Worm (Caenorhabditis elegans) whole organism, L1 larva: Measurements from ENCODE around the gene Y110A2AL.10.
A peak's percentile ranks its signal among the peaks of the same experiment; 100 is the strongest.

Experiments
- C16A3.4 ChIP-seq: fragments of 150-350 bp; optimal IDR thresholded peaks from 2 replicates; lab custom pipeline; 2014; ENCODE audit warnings: missing biosample characterization, missing genetic modification characterization
- C34B4.2 ChIP-seq: sonication (generic microtip); optimal IDR thresholded peaks from 2 replicates; lab custom pipeline; 2017; ENCODE audit warnings: mild to moderate bottlenecking, missing genetic modification characterization, missing compliant biosample characterization
- alr-1 ChIP-seq: fragments of 200-800 bp; sonication (Bioruptor generic); optimal IDR thresholded peaks from 2 replicates; lab custom pipeline; 2018; ENCODE audit warnings: borderline replicate concordance, mild to moderate bottlenecking, missing genetic modification characterization, missing compliant biosample characterization
- blmp-1 ChIP-seq: fragments of 150-350 bp; optimal IDR thresholded peaks from 2 replicates; lab custom pipeline; 2014; ENCODE audit warnings: missing biosample characterization, missing genetic modification characterization
- ceh-63 ChIP-seq: fragments of 200-800 bp; sonication (Bioruptor generic); optimal IDR thresholded peaks from 2 replicates; lab custom pipeline; 2018; ENCODE audit warnings: mild to moderate bottlenecking, missing genetic modification characterization, missing compliant biosample characterization
- ceh-82 ChIP-seq, 3 experiments: fragments of 150-350 bp in 1 of 3; sonication (generic microtip) in 2 of 3; optimal IDR thresholded peaks; 2 replicates each; lab custom pipeline; 2014 to 2017; ENCODE audit warnings: missing biosample characterization in 3 of 3, missing genetic modification characterization in 3 of 3
- ceh-90 ChIP-seq: sonication (generic microtip); optimal IDR thresholded peaks from 2 replicates; lab custom pipeline; 2016; ENCODE audit warnings: missing genetic modification characterization, missing compliant biosample characterization
- dsc-1 ChIP-seq: sonication (generic microtip); optimal IDR thresholded peaks from 2 replicates; lab custom pipeline; 2016; ENCODE audit warnings: mild to moderate bottlenecking, missing genetic modification characterization, missing compliant biosample characterization
- efl-3 ChIP-seq: fragments of 200-800 bp; sonication (Bioruptor generic); optimal IDR thresholded peaks from 2 replicates; lab custom pipeline; 2018; ENCODE audit warnings: mild to moderate bottlenecking, missing genetic modification characterization, missing compliant biosample characterization
- egl-13 ChIP-seq: sonication (generic microtip); optimal IDR thresholded peaks from 2 replicates; lab custom pipeline; 2016; ENCODE audit warnings: missing genotype, missing genetic modification reagents, missing genetic modification characterization, missing compliant biosample characterization
- egl-27 ChIP-seq, 2 experiments: fragments of 150-350 bp in 1 of 2; sonication (generic microtip); optimal IDR thresholded peaks; 3 replicates each; lab custom pipeline; 2017 to 2018; ENCODE audit warnings: missing biosample characterization in 2 of 2, missing genetic modification characterization in 2 of 2, missing genetic modification reagents in 2 of 2
- elt-2 ChIP-seq: sonication (generic microtip); optimal IDR thresholded peaks from 2 replicates; lab custom pipeline; 2016; ENCODE audit warnings: missing genetic modification characterization, mild to moderate bottlenecking, inconsistent platforms, missing compliant biosample characterization, missing genetic modification reagents
- elt-3 ChIP-seq, 6 experiments: fragments of 150-350 bp in 1 of 6; sonication (generic microtip); optimal IDR thresholded peaks; 2 replicates each; lab custom pipeline; 2017 to 2018; ENCODE audit warnings: missing biosample characterization in 6 of 6, missing genetic modification characterization in 6 of 6, inconsistent platforms in 1 of 6
- ets-5 ChIP-seq: fragments of 200-800 bp; sonication (Bioruptor generic); IDR thresholded peaks from 2 replicates; pipeline ENCODE4 v1.3.6; 2022; ENCODE audit warnings: missing genetic modification characterization, missing compliant biosample characterization
- fkh-10 ChIP-seq: sonication (generic microtip); optimal IDR thresholded peaks from 2 replicates; lab custom pipeline; 2017; ENCODE audit warnings: missing biosample characterization, missing genetic modification reagents, missing genetic modification characterization
- fkh-4 ChIP-seq: sonication (generic microtip); optimal IDR thresholded peaks from 2 replicates; lab custom pipeline; 2016; ENCODE audit warnings: missing compliant biosample characterization, missing genetic modification characterization, borderline replicate concordance
- isw-1 ChIP-seq: fragments of 200-800 bp; sonication (Bioruptor generic); IDR thresholded peaks from 2 replicates; pipeline ENCODE4 v1.3.6; 2022; ENCODE audit warnings: missing genetic modification characterization, missing compliant biosample characterization
- jun-1 ChIP-seq: fragments of 150-350 bp; optimal IDR thresholded peaks from 2 replicates; lab custom pipeline; 2014; ENCODE audit warnings: missing biosample characterization, missing genetic modification reagents, missing genetic modification characterization
- lin-14 ChIP-seq: fragments of 200-800 bp; sonication (Bioruptor generic); optimal IDR thresholded peaks from 2 replicates; lab custom pipeline; 2018; ENCODE audit warnings: mild to moderate bottlenecking, missing genetic modification characterization, moderate library complexity, missing compliant biosample characterization
- lin-35 ChIP-seq, 2 experiments: fragments of 150-350 bp; optimal IDR thresholded peaks; 2 replicates each; lab custom pipeline; 2014; ENCODE audit warnings: missing biosample characterization in 2 of 2, missing genetic modification characterization in 2 of 2, missing genetic modification reagents in 2 of 2
- lin-39 ChIP-seq: fragments of 150-350 bp; optimal IDR thresholded peaks from 2 replicates; lab custom pipeline; 2014; ENCODE audit warnings: missing biosample characterization, missing genetic modification reagents, missing genetic modification characterization
- lsy-2 ChIP-seq, 2 experiments: fragments of 150-350 bp; optimal IDR thresholded peaks; 2 replicates each; lab custom pipeline; 2014; ENCODE audit warnings: missing biosample characterization in 2 of 2, missing genetic modification characterization in 2 of 2
- mab-9 ChIP-seq: fragments of 200-800 bp; sonication (Bioruptor generic); IDR thresholded peaks from 2 replicates; pipeline ENCODE4 v1.3.6; 2022; ENCODE audit warnings: missing genetic modification reagents, missing genetic modification characterization, missing compliant biosample characterization
- mef-2 ChIP-seq: fragments of 150-350 bp; optimal IDR thresholded peaks from 2 replicates; lab custom pipeline; 2014; ENCODE audit warnings: missing biosample characterization, missing genetic modification characterization
- nhr-76 ChIP-seq: sonication (generic microtip); optimal IDR thresholded peaks from 2 replicates; lab custom pipeline; 2017; ENCODE audit warnings: missing biosample characterization, missing genetic modification characterization
- nhr-84 ChIP-seq: sonication (generic microtip); optimal IDR thresholded peaks from 2 replicates; lab custom pipeline; 2017; ENCODE audit warnings: missing biosample characterization, missing genetic modification characterization
- nhr-85 ChIP-seq: sonication (generic microtip); peaks from one replicate; lab custom pipeline; 2016; ENCODE audit warnings: missing genetic modification characterization, inconsistent platforms, missing compliant biosample characterization
- nhr-90 ChIP-seq: sonication (generic microtip); optimal IDR thresholded peaks from 2 replicates; lab custom pipeline; 2016; ENCODE audit warnings: mild to moderate bottlenecking, missing genetic modification characterization, missing compliant biosample characterization; ENCODE audit not compliant: poor library complexity
- pag-3 ChIP-seq: sonication (generic microtip); optimal IDR thresholded peaks from 2 replicates; lab custom pipeline; 2017; ENCODE audit warnings: missing genetic modification characterization, mild to moderate bottlenecking, missing compliant biosample characterization, antibody characterized with exemption, borderline replicate concordance; ENCODE audit not compliant: insufficient read depth
- rnt-1 ChIP-seq: sonication (generic microtip); optimal IDR thresholded peaks from 2 replicates; lab custom pipeline; 2016; ENCODE audit warnings: mild to moderate bottlenecking, missing genetic modification characterization, moderate library complexity, missing compliant biosample characterization
- snpc-4 ChIP-seq: fragments of 150-350 bp; optimal IDR thresholded peaks from 2 replicates; lab custom pipeline; 2014; ENCODE audit warnings: missing biosample characterization, missing genetic modification characterization
- snu-23 ChIP-seq: sonication (generic microtip); optimal IDR thresholded peaks from 2 replicates; lab custom pipeline; 2016; ENCODE audit warnings: missing genetic modification characterization, missing compliant biosample characterization
- sox-4 ChIP-seq: sonication (generic microtip); optimal IDR thresholded peaks from 2 replicates; lab custom pipeline; 2016; ENCODE audit warnings: missing genetic modification characterization, missing compliant biosample characterization
- unc-30 ChIP-seq: sonication (generic microtip); optimal IDR thresholded peaks from 2 replicates; lab custom pipeline; 2017; ENCODE audit warnings: missing biosample characterization, missing genetic modification characterization
- unc-86 ChIP-seq: sonication (generic microtip); optimal IDR thresholded peaks from 2 replicates; lab custom pipeline; 2016; ENCODE audit warnings: missing genetic modification characterization, missing compliant biosample characterization
- vab-15 ChIP-seq: sonication (generic microtip); optimal IDR thresholded peaks from 2 replicates; lab custom pipeline; 2017; ENCODE audit warnings: missing genotype, mild to moderate bottlenecking, missing genetic modification characterization, missing compliant biosample characterization
- xbp-1 ChIP-seq: sonication (generic microtip); optimal IDR thresholded peaks from 2 replicates; lab custom pipeline; 2016; ENCODE audit warnings: missing genetic modification characterization, missing compliant biosample characterization
- zip-4 ChIP-seq: fragments of 200-800 bp; sonication (Bioruptor generic); optimal IDR thresholded peaks from 2 replicates; lab custom pipeline; 2018; ENCODE audit warnings: mild to moderate bottlenecking, missing genetic modification characterization, moderate library complexity, missing compliant biosample characterization

Y110A2AL.10 gene

ce11 chrII:2853767-2854166 lies 17.9 kb downstream of the Y110A2AL.10 start:
- TF ChIP-seq nhr-85 (tag; lab: Kevin White, UChicago), result peak; percentile 29
- no peak for TF ChIP-seq rnt-1 (tag; lab: Kevin White, UChicago)
- no peak for TF ChIP-seq mab-9 (GFP tag; lab: Robert Waterston, UW)
- TF ChIP-seq elt-2, result no peak
- peak; percentile 50 for TF ChIP-seq blmp-1 (tag; lab: Kevin White, UChicago)
- TF ChIP-seq snpc-4 (tag; lab: Kevin White, UChicago), result no peak

- TF ChIP-seq sox-4 (tag; lab: Kevin White, UChicago) (no peak), lsy-2 (tag; optimal IDR thresholded peaks at IDR 0.05; lab: Kevin White, UChicago) (no peak), lin-39 (tag; lab: Kevin White, UChicago) (no peak), xbp-1 (no peak), ceh-63 (GFP tag; lab: Kevin White, UChicago) (no peak), pag-3 (no peak), snu-23 (GFP tag; lab: Kevin White, UChicago) (no peak), C34B4.2 (tag; lab: Kevin White, UChicago) (no peak)
These were observed 19.2 kb downstream of the Y110A2AL.10 start, which contains the start of gene ptc-3 for ce11 chrII:2852493-2852892. Gene ptc-3, minus strand, starts transcription at chrII:2852593.

ce11 chrII:2846552-2846951 lies 25.2 kb downstream of the Y110A2AL.10 start:
- TF ChIP-seq lin-14 (GFP tag; lab: Kevin White, UChicago) (no peak), xbp-1 (no peak), ceh-82 (tag; optimal IDR thresholded peaks at IDR 0.05; lab: Kevin White, UChicago) (no peak), egl-13 (tag; lab: Kevin White, UChicago) (no peak), dsc-1 (tag; lab: Kevin White, UChicago) (no peak), nhr-76 (tag; lab: Kevin White, UChicago) (no peak), efl-3 (GFP tag; lab: Kevin White, UChicago) (no peak), lin-35 (GFP tag; optimal IDR thresholded peaks at IDR 0.05; lab: Kevin White, UChicago) (no peak), rnt-1 (tag; lab: Kevin White, UChicago) (no peak)

- TF ChIP-seq sox-4 (tag; lab: Kevin White, UChicago), result no peak
- TF ChIP-seq zip-4 (GFP tag; lab: Kevin White, UChicago), result no peak
- TF ChIP-seq vab-15 (tag; lab: Kevin White, UChicago), result no peak
- TF ChIP-seq unc-30 (tag; lab: Kevin White, UChicago), result no peak
- no peak for TF ChIP-seq pag-3
- TF ChIP-seq C16A3.4 (tag; lab: Kevin White, UChicago), result no peak
- TF ChIP-seq mef-2 (tag; lab: Kevin White, UChicago), result no peak
- TF ChIP-seq isw-1 (GFP tag; lab: Robert Waterston, UW), result no peak
These were observed 26.0 kb downstream of the Y110A2AL.10 start for ce11 chrII:2845674-2846073.

ce11 chrII:2843088-2843487 lies 28.6 kb downstream of the Y110A2AL.10 start, which contains the start of gene Y110A2AL.7:
Gene Y110A2AL.7, minus strand, starts transcription at chrII:2843188.
- TF ChIP-seq xbp-1 (no peak), lin-39 (tag; lab: Kevin White, UChicago) (no peak), nhr-84 (no peak), lin-35 (GFP tag; optimal IDR thresholded peaks at IDR 0.05; lab: Kevin White, UChicago) (no peak), fkh-10 (GFP tag; lab: Kevin White, UChicago) (no peak), rnt-1 (tag; lab: Kevin White, UChicago) (no peak), egl-27 (tag; optimal IDR thresholded peaks at IDR 0.05; lab: Kevin White, UChicago) (no peak), zip-4 (GFP tag; lab: Kevin White, UChicago) (no peak), fkh-4 (no peak), alr-1 (tag; lab: Kevin White, UChicago) (no peak), ceh-90 (tag; lab: Kevin White, UChicago) (no peak), nhr-90 (no peak), unc-30 (tag; lab: Kevin White, UChicago) (no peak), ets-5 (GFP tag; lab: Robert Waterston, UW) (no peak), egl-13 (tag; lab: Kevin White, UChicago) (no peak), nhr-76 (tag; lab: Kevin White, UChicago) (no peak), snu-23 (GFP tag; lab: Kevin White, UChicago) (no peak), unc-86 (no peak), elt-3 (tag; optimal IDR thresholded peaks at IDR 0.05; lab: Kevin White, UChicago) (no peak), jun-1 (tag; lab: Kevin White, UChicago) (no peak)
